Worm (Caenorhabditis elegans): ENCODE data around the gene C55C3.4.

DNA sequence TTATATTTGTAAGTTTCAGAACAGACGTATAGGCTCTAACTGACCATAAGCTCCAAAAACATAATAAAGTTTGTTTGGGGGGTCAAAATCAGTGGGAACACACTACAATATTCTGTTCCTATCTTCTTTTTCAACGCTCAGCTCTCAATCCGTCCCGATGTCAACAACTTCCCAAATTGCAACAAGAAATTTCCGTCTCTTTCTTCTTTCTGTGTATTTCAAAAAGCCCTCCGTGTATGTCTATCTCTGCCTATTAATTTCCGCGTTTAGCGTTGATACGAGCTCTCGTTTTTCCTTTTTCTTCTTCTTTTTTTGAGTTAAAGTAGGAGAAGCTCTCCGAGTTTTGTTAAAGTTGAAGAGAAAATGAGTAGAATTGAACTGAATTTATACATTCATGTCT lies 45.7 kb upstream of the C55C3.4 start:
- TF ChIP-seq ZK546.5 (tag; optimal IDR thresholded peaks at IDR 0.05) (no peak), nhr-129 (tag; optimal IDR thresholded peaks at IDR 0.05) (no peak), ztf-4 (tag; optimal IDR thresholded peaks at IDR 0.05) (no peak), skn-1 (tag; optimal IDR thresholded peaks at IDR 0.05) (no peak), nhr-12 (tag; optimal IDR thresholded peaks at IDR 0.05) (no peak), lin-13 (GFP tag; optimal IDR thresholded peaks at IDR 0.05) (no peak)
